Fruit fly (Drosophila melanogaster) whole organism, pupa: ENCODE measurements around the gene GstO3.

ENCODE experiments used
- CG10348 ChIP-seq: fragments of 200-800 bp; sonication (Bioruptor generic); IDR thresholded peaks from 2 replicates; pipeline ENCODE4 v1.3.6; 2022; ENCODE audit warnings: missing biosample characterization, missing genetic modification characterization
- CG12605 ChIP-seq: fragments of 200-800 bp; sonication (Bioruptor generic); IDR thresholded peaks from 2 replicates; pipeline ENCODE4 v1.3.6; 2022; ENCODE audit warnings: missing biosample characterization, missing genetic modification characterization
- CG13204 ChIP-seq: fragments of 200-800 bp; sonication (Bioruptor generic); optimal IDR thresholded peaks from 2 replicates; lab custom pipeline; 2018; ENCODE audit warnings: missing biosample characterization, mild to moderate bottlenecking, missing genetic modification characterization, moderate library complexity
- CG14655 ChIP-seq: fragments of 200-800 bp; sonication (Bioruptor generic); optimal IDR thresholded peaks from 3 replicates; lab custom pipeline; 2017; ENCODE audit warnings: mild to moderate bottlenecking, missing biosample characterization, missing genetic modification reagents, missing genetic modification characterization
- CG15710 ChIP-seq: fragments of 200-800 bp; sonication (Bioruptor generic); optimal IDR thresholded peaks from 2 replicates; lab custom pipeline; 2018; ENCODE audit warnings: missing biosample characterization, mild to moderate bottlenecking, missing genetic modification characterization, moderate library complexity
- CG17806 ChIP-seq: fragments of 200-800 bp; sonication (Bioruptor generic); optimal IDR thresholded peaks from 2 replicates; lab custom pipeline; 2018; ENCODE audit warnings: missing biosample characterization, mild to moderate bottlenecking, missing genetic modification characterization, moderate library complexity
- CG8159 ChIP-seq: fragments of 200-800 bp; sonication (Bioruptor generic); optimal IDR thresholded peaks from 3 replicates; lab custom pipeline; 2018; ENCODE audit warnings: missing biosample characterization, mild to moderate bottlenecking, missing genetic modification characterization, moderate library complexity
- EcR ChIP-seq: fragments of 200-800 bp; sonication (Bioruptor generic); optimal IDR thresholded peaks from 3 replicates; lab custom pipeline; 2019; ENCODE audit warnings: missing biosample characterization, missing genetic modification characterization, mild to moderate bottlenecking, moderate library complexity, missing genetic modification reagents
- Ets98B ChIP-seq: fragments of 200-800 bp; sonication (Bioruptor generic); IDR thresholded peaks from 2 replicates; pipeline ENCODE4 v1.3.6; 2022; ENCODE audit warnings: missing biosample characterization, missing genetic modification characterization
- Pif1A ChIP-seq: fragments of 200-800 bp; sonication (Bioruptor generic); optimal IDR thresholded peaks from 3 replicates; lab custom pipeline; 2016; ENCODE audit warnings: missing biosample characterization, missing genetic modification characterization
- Pif1B ChIP-seq: fragments of 200-800 bp; sonication (Bioruptor generic); optimal IDR thresholded peaks from 3 replicates; lab custom pipeline; 2016; ENCODE audit warnings: missing biosample characterization, missing genetic modification characterization
- Snoo ChIP-seq: fragments of 200-800 bp; sonication (Bioruptor generic); optimal IDR thresholded peaks from 3 replicates; lab custom pipeline; 2017; ENCODE audit warnings: missing biosample characterization, mild to moderate bottlenecking, missing genetic modification characterization, inconsistent platforms
- fd96Ca ChIP-seq: fragments of 200-800 bp; sonication (Bioruptor generic); IDR thresholded peaks from 3 replicates; pipeline ENCODE4 v1.3.6; 2022; ENCODE audit warnings: missing biosample characterization, missing genetic modification characterization

DNA sequence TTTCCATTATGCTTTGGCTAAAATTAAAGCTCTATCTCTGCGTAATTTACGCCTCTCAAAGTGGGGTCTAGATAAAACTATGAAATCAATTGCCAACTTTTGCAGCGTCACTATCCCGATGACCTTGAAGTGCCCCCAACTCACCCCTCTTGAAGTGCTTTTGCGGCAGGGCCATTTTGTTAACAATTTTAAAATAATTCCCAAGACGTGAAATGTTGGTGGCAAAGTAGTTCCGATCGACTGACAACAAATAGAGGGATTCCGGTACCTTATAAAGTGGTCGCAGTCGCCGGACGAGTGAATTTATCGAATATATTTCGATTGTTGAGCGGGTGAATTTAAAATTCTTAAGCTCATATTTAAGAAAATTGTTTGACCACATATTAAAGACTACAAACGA lies 4.6 kb downstream of the GstO3 start, which contains the start of gene GstO2:
- TF ChIP-seq Ets98B (GFP tag; lab: Robert Waterston, UW) (no peak), CG13204 (GFP tag; lab: Kevin White, UChicago) (no peak), CG10348 (GFP tag; lab: Robert Waterston, UW) (no peak), Pif1B (GFP tag; lab: Kevin White, UChicago) (no peak), CG14655 (no peak), CG17806 (tag; lab: Kevin White, UChicago) (no peak), CG8159 (tag; lab: Kevin White, UChicago) (no peak), EcR (GFP tag; lab: Kevin White, UChicago) (no peak), CG12605 (GFP tag; lab: Robert Waterston, UW) (no peak), fd96Ca (GFP tag; lab: Robert Waterston, UW) (no peak), CG15710 (no peak), Pif1A (no peak), Snoo (tag; lab: Kevin White, UChicago) (no peak)
